Worm (Caenorhabditis elegans) whole organism, L4 larva: ENCODE results near the gene fipr-9.
A peak's percentile ranks its signal among the peaks of the same experiment; 100 is the strongest.

ENCODE experiments used
- ces-1 ChIP-seq: fragments of 150-350 bp; sonication (generic microtip); optimal IDR thresholded peaks from 4 replicates; lab custom pipeline; 2014; ENCODE audit warnings: missing biosample characterization, missing genetic modification reagents, missing genetic modification characterization
- dpl-1 ChIP-seq: fragments of 150-350 bp; optimal IDR thresholded peaks from 2 replicates; lab custom pipeline; 2014; ENCODE audit warnings: missing biosample characterization, missing genetic modification reagents, missing genetic modification characterization
- lin-13 ChIP-seq: fragments of 150-350 bp; optimal IDR thresholded peaks from 2 replicates; lab custom pipeline; 2014; ENCODE audit warnings: missing biosample characterization, missing genetic modification reagents, missing genetic modification characterization
- saeg-2 ChIP-seq: fragments of 200-800 bp; sonication (Bioruptor generic); IDR thresholded peaks from 2 replicates; pipeline ENCODE4 v1.3.6; 2022; ENCODE audit warnings: missing genetic modification reagents, missing genetic modification characterization, missing compliant biosample characterization
- unc-62 ChIP-seq, 3 experiments: fragments of 150-350 bp in 1 of 3; sonication (generic microtip); optimal IDR thresholded peaks in 2 of 3; peaks in 1 of 3; 1 replicate in 1 of 3; 2 replicates in 2 of 3; lab custom pipeline; 2014 to 2017; ENCODE audit warnings: missing biosample characterization in 3 of 3, missing genetic modification characterization in 3 of 3, missing genetic modification reagents in 3 of 3, missing genotype in 1 of 3

DNA sequence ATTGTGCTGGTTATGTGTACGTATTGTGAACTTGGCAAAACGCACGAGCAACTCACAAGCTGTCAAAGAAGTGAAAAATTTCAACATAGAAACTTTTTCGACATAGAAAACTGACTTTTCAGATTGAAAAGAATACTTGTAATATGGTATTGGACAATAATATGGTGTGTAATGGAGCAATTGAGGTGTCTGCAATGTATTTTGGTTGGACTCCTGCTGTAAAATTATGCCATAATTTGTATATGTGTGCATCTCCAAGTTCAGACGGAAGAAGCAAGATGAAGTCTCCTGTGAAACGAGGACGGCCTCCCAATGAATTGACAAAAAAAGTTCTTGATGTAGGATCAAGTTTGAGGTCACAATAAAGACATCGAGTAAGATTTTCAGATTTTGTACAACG lies 37.7 kb upstream of the fipr-9 start:
- TF ChIP-seq saeg-2 (no peak), ces-1 (no peak), lin-13 (GFP tag; lab: Kevin White, UChicago) (no peak), unc-62 (GFP tag; optimal IDR thresholded peaks at IDR 0.05 in 1 of 2; lab: Kevin White, UChicago) (peak in 1 of 2 experiments; percentile 77), unc-62 (tag; optimal IDR thresholded peaks at IDR 0.05; lab: Kevin White, UChicago) (no peak), dpl-1 (no peak)
